Worm (Caenorhabditis elegans) whole organism, mixed stage, embryonic: ENCODE results near the gene cgef-1.

Experiments used
- M03D4.4 ChIP-seq: sonication (generic microtip); optimal IDR thresholded peaks from 2 replicates; lab custom pipeline; 2017; ENCODE audit warnings: mild to moderate bottlenecking, missing genetic modification characterization, missing compliant biosample characterization
- bed-3 ChIP-seq: fragments of 200-800 bp; sonication (Bioruptor generic); optimal IDR thresholded peaks from 3 replicates; lab custom pipeline; 2018; ENCODE audit warnings: mild to moderate bottlenecking, missing genetic modification characterization, moderate library complexity, missing compliant biosample characterization
- blmp-1 ChIP-seq: fragments of 150-350 bp; optimal IDR thresholded peaks from 2 replicates; lab custom pipeline; 2014; ENCODE audit warnings: missing biosample characterization, missing genetic modification characterization
- ceh-39 ChIP-seq: fragments of 150-350 bp; optimal IDR thresholded peaks from 2 replicates; lab custom pipeline; 2014; ENCODE audit warnings: missing biosample characterization, missing genetic modification characterization
- ceh-43 ChIP-seq: fragments of 200-800 bp; sonication (Bioruptor generic); optimal IDR thresholded peaks from 2 replicates; lab custom pipeline; 2018; ENCODE audit warnings: mild to moderate bottlenecking, missing genetic modification characterization, moderate library complexity, missing compliant biosample characterization
- ceh-83 ChIP-seq: fragments of 200-800 bp; sonication (Bioruptor generic); optimal IDR thresholded peaks from 2 replicates; lab custom pipeline; 2018; ENCODE audit warnings: mild to moderate bottlenecking, missing genetic modification characterization, missing compliant biosample characterization
- ces-1 ChIP-seq: fragments of 150-350 bp; optimal IDR thresholded peaks from 2 replicates; lab custom pipeline; 2014; ENCODE audit warnings: missing biosample characterization, missing genetic modification reagents, missing genetic modification characterization
- cnd-1 ChIP-seq: fragments of 200-800 bp; sonication (Bioruptor generic); optimal IDR thresholded peaks from 2 replicates; lab custom pipeline; 2018; ENCODE audit warnings: mild to moderate bottlenecking, missing genetic modification characterization, missing compliant biosample characterization
- drap-1 ChIP-seq: fragments of 200-800 bp; sonication (Bioruptor generic); optimal IDR thresholded peaks from 3 replicates; lab custom pipeline; 2018; ENCODE audit warnings: mild to moderate bottlenecking, missing genetic modification characterization, missing compliant biosample characterization
- elt-1 ChIP-seq: sonication (generic microtip); optimal IDR thresholded peaks from 2 replicates; lab custom pipeline; 2017; ENCODE audit warnings: missing genetic modification characterization, mild to moderate bottlenecking, missing compliant biosample characterization, antibody characterized with exemption, moderate library complexity, borderline replicate concordance; ENCODE audit not compliant: insufficient read depth
- elt-3 ChIP-seq: fragments of 150-350 bp; optimal IDR thresholded peaks from 2 replicates; lab custom pipeline; 2014; ENCODE audit warnings: missing biosample characterization, missing genetic modification characterization
- ham-2 ChIP-seq: fragments of 200-800 bp; sonication (Bioruptor generic); optimal IDR thresholded peaks from 2 replicates; lab custom pipeline; 2018; ENCODE audit warnings: mild to moderate bottlenecking, missing genetic modification characterization, missing compliant biosample characterization
- hlh-1 ChIP-seq: fragments of 150-350 bp; optimal IDR thresholded peaks from 2 replicates; lab custom pipeline; 2014; ENCODE audit warnings: missing biosample characterization, missing genetic modification reagents, missing genetic modification characterization
- lsy-2 ChIP-seq: fragments of 150-350 bp; optimal IDR thresholded peaks from 2 replicates; lab custom pipeline; 2014; ENCODE audit warnings: missing biosample characterization, missing genetic modification characterization
- mab-5 ChIP-seq: fragments of 150-350 bp; optimal IDR thresholded peaks from 2 replicates; lab custom pipeline; 2014; ENCODE audit warnings: missing biosample characterization, missing genetic modification characterization
- mep-1 ChIP-seq: fragments of 150-350 bp; optimal IDR thresholded peaks from 2 replicates; lab custom pipeline; 2017; ENCODE audit warnings: missing biosample characterization, missing genetic modification reagents, missing genetic modification characterization, inconsistent platforms
- mls-2 ChIP-seq: sonication (generic microtip); optimal IDR thresholded peaks from 2 replicates; lab custom pipeline; 2016; ENCODE audit warnings: mild to moderate bottlenecking, missing genetic modification characterization, moderate library complexity, missing compliant biosample characterization
- nhr-12 ChIP-seq: fragments of 150-350 bp; optimal IDR thresholded peaks from 2 replicates; lab custom pipeline; 2014; ENCODE audit warnings: missing biosample characterization, missing genetic modification characterization
- nhr-2 ChIP-seq: fragments of 150-350 bp; optimal IDR thresholded peaks from 2 replicates; lab custom pipeline; 2014; ENCODE audit warnings: missing biosample characterization, missing genetic modification characterization
- nhr-237 ChIP-seq: fragments of 150-350 bp; optimal IDR thresholded peaks from 2 replicates; lab custom pipeline; 2014; ENCODE audit warnings: missing biosample characterization, missing genetic modification characterization
- nhr-76 ChIP-seq: sonication (generic microtip); optimal IDR thresholded peaks from 2 replicates; lab custom pipeline; 2017; ENCODE audit warnings: missing biosample characterization, missing genetic modification characterization
- sem-2 ChIP-seq: fragments of 200-800 bp; sonication (Bioruptor generic); optimal IDR thresholded peaks from 2 replicates; lab custom pipeline; 2018; ENCODE audit warnings: mild to moderate bottlenecking, missing genetic modification characterization, missing compliant biosample characterization
- snpc-4 ChIP-seq: fragments of 150-350 bp; optimal IDR thresholded peaks from 2 replicates; lab custom pipeline; 2014; ENCODE audit warnings: missing biosample characterization, missing genetic modification characterization
- sptf-1 ChIP-seq: sonication (generic microtip); optimal IDR thresholded peaks from 2 replicates; lab custom pipeline; 2017; ENCODE audit warnings: mild to moderate bottlenecking, missing genetic modification characterization, moderate library complexity, missing compliant biosample characterization
- tbx-8 ChIP-seq: fragments of 200-800 bp; sonication (Bioruptor generic); optimal IDR thresholded peaks from 2 replicates; lab custom pipeline; 2018; ENCODE audit warnings: mild to moderate bottlenecking, missing genetic modification characterization, moderate library complexity, missing compliant biosample characterization
- unc-120 ChIP-seq: sonication (generic microtip); optimal IDR thresholded peaks from 2 replicates; lab custom pipeline; 2017; ENCODE audit warnings: missing genetic modification characterization, missing compliant biosample characterization; ENCODE audit not compliant: poor library complexity, severe bottlenecking
- unc-39 ChIP-seq: fragments of 150-350 bp; optimal IDR thresholded peaks from 2 replicates; lab custom pipeline; 2014; ENCODE audit warnings: missing biosample characterization, missing genetic modification characterization
- unc-62 ChIP-seq: fragments of 150-350 bp; optimal IDR thresholded peaks from 2 replicates; lab custom pipeline; 2014; ENCODE audit warnings: missing biosample characterization, missing genetic modification reagents, missing genetic modification characterization

The cgef-1 gene

DNA sequence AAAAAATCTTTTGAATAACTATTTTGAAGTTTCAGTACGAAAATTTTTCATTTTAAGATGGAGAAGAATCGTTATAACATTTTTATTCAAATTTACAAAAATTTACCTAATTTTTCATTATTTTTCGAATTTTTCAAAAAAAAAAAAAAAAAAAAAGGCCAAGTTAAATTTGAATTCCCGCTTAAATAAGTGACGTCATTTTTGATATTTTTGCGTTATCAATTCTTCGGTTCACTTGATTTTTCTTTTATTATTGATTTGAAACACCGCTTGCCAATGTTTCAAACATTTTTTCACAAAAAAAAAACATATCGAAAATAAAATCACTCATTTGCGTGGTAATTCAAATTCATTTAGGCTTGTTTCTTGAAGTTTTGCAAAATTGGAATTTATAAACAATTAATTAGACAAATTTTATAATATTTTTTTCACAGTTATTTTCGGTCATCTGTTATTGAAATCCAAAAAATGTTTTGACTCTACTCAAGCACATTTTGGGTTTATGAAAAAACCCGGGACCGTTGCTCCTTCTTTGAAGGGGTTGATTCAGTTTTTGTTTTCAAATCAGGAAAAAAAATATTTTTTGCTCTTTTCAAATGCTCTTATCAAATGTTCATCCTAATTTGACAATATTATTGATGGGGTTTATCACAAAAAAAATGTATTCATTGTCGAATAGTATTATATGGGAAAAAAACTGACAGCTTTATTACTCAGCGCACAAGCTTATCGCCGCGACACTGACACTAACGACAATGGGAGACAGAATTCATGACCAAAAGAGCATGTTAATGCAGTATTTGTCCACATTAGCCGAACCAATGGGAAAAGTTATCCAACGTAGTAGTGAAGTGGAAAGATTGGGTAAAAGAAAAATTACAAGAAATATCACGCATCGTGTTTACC, 17.6 kb upstream of the cgef-1 start:
- TF ChIP-seq elt-3 (tag; lab: Kevin White, UChicago) (no peak), nhr-237 (no peak), drap-1 (GFP tag; lab: Kevin White, UChicago) (no peak), nhr-12 (tag; lab: Kevin White, UChicago) (no peak), mls-2 (tag; lab: Kevin White, UChicago) (no peak), nhr-2 (no peak), hlh-1 (tag; lab: Kevin White, UChicago) (no peak), bed-3 (GFP tag; lab: Kevin White, UChicago) (no peak), ceh-83 (no peak), sptf-1 (tag; lab: Kevin White, UChicago) (no peak), ceh-43 (GFP tag; lab: Kevin White, UChicago) (no peak), lsy-2 (tag; lab: Kevin White, UChicago) (no peak), unc-120 (tag; lab: Kevin White, UChicago) (no peak), unc-62 (GFP tag; lab: Kevin White, UChicago) (no peak), ceh-39 (no peak), unc-39 (tag; lab: Kevin White, UChicago) (no peak), mep-1 (tag; lab: Kevin White, UChicago) (no peak), blmp-1 (tag; lab: Kevin White, UChicago) (no peak)
- TF ChIP-seq, all 35 proteins: peak for 0

- TF ChIP-seq hlh-1 (tag; lab: Kevin White, UChicago) (no peak), lsy-2 (tag; lab: Kevin White, UChicago) (no peak), mls-2 (tag; lab: Kevin White, UChicago) (no peak), snpc-4 (no peak), mep-1 (tag; lab: Kevin White, UChicago) (no peak), cnd-1 (tag; lab: Kevin White, UChicago) (no peak), unc-120 (tag; lab: Kevin White, UChicago) (no peak), sem-2 (GFP tag; lab: Kevin White, UChicago) (no peak), mab-5 (tag; lab: Kevin White, UChicago) (no peak), bed-3 (GFP tag; lab: Kevin White, UChicago) (no peak), nhr-237 (no peak), unc-62 (GFP tag; lab: Kevin White, UChicago) (no peak), nhr-76 (tag; lab: Kevin White, UChicago) (no peak), M03D4.4 (tag; lab: Kevin White, UChicago) (no peak), elt-1 (tag; lab: Kevin White, UChicago) (no peak), elt-3 (tag; lab: Kevin White, UChicago) (no peak), ham-2 (GFP tag; lab: Kevin White, UChicago) (no peak), ceh-43 (GFP tag; lab: Kevin White, UChicago) (no peak), tbx-8 (GFP tag; lab: Kevin White, UChicago) (no peak)
Measured at ce11 chrX:2763476-2764268, 8.2 kb upstream of the cgef-1 start, which contains the start of gene unc-2. Gene unc-2 (minus strand): TSS chrX:2763526.

DNA sequence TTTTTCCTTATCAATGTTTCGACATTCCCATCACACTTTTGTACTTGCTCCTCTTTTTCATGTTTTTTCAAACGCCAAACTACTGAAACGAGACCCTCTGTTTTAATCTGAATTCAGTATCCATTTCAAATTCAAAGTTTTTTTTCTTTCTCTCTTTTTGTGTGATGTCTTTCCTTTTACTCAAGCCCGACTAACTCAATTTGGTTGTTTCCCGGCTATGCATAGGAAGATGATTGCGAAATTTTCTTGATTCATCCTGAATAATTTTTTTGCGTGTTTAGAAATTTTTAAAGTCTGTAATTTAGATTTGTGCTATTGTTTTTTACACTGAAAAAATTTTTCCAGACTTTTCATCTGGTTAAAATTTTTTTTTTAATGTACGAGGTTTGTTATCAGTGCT, 7.6 kb upstream of the cgef-1 start:
- no peak for TF ChIP-seq nhr-12 (tag; lab: Kevin White, UChicago)
- TF ChIP-seq hlh-1 (tag; lab: Kevin White, UChicago): no peak
- TF ChIP-seq ces-1 (GFP tag; lab: Kevin White, UChicago): peak; percentile 80
- no peak for TF ChIP-seq nhr-2
- no peak for TF ChIP-seq cnd-1 (tag; lab: Kevin White, UChicago)

ce11 chrX:2769685-2770084, 2.2 kb upstream of the cgef-1 start, which contains the start of gene F55F1.2:
Gene F55F1.2 (minus strand): TSS chrX:2770060.
- no peak for TF ChIP-seq nhr-2
- no peak for TF ChIP-seq ceh-39
- no peak for TF ChIP-seq blmp-1 (tag; lab: Kevin White, UChicago)
- TF ChIP-seq bed-3 (GFP tag; lab: Kevin White, UChicago): no peak
